Worm (Caenorhabditis elegans) whole organism, L4 larva: ENCODE data around the gene let-2.

Experiments
- F10B5.3 ChIP-seq: sonication (generic microtip); optimal IDR thresholded peaks from 2 replicates; lab custom pipeline; 2016; ENCODE audit warnings: mild to moderate bottlenecking, missing genetic modification characterization, missing compliant biosample characterization
- F49E8.2 ChIP-seq: sonication (generic microtip); optimal IDR thresholded peaks from 2 replicates; lab custom pipeline; 2016; ENCODE audit warnings: missing compliant biosample characterization, mild to moderate bottlenecking, missing genetic modification characterization, borderline replicate concordance
- ZK546.5 ChIP-seq, 2 experiments: sonication (generic microtip); optimal IDR thresholded peaks; 2 replicates each; lab custom pipeline; 2017; ENCODE audit warnings: missing biosample characterization in 2 of 2, missing genetic modification characterization in 2 of 2
- aha-1 ChIP-seq: fragments of 150-350 bp; peaks from one replicate; lab custom pipeline; 2014; ENCODE audit warnings: missing biosample characterization, missing genetic modification characterization
- ceh-28 ChIP-seq: fragments of 150-350 bp; optimal IDR thresholded peaks from 2 replicates; lab custom pipeline; 2014; ENCODE audit warnings: missing biosample characterization, missing genetic modification reagents, missing genetic modification characterization
- ceh-32 ChIP-seq: sonication (generic microtip); optimal IDR thresholded peaks from 2 replicates; lab custom pipeline; 2016; ENCODE audit warnings: mild to moderate bottlenecking, missing genetic modification characterization, missing compliant biosample characterization; ENCODE audit not compliant: poor library complexity
- ceh-82 ChIP-seq: sonication (generic microtip); optimal IDR thresholded peaks from 2 replicates; lab custom pipeline; 2017; ENCODE audit warnings: missing biosample characterization, missing genetic modification characterization
- ctbp-1 ChIP-seq: fragments of 200-800 bp; sonication (Bioruptor generic); IDR thresholded peaks from 2 replicates; pipeline ENCODE4 v1.3.6; 2022; ENCODE audit warnings: missing genetic modification reagents, missing genetic modification characterization, missing compliant biosample characterization
- daf-12 ChIP-seq: fragments of 150-350 bp; optimal IDR thresholded peaks from 2 replicates; lab custom pipeline; 2014; ENCODE audit warnings: missing biosample characterization, missing genetic modification reagents, missing genetic modification characterization
- daf-16 ChIP-seq, 3 experiments: sonication (generic microtip); optimal IDR thresholded peaks; 2 replicates each; lab custom pipeline; 2016 to 2017; ENCODE audit warnings: missing genetic modification characterization in 3 of 3, missing genetic modification reagents in 3 of 3, mild to moderate bottlenecking in 2 of 3, missing compliant biosample characterization in 2 of 3, missing biosample characterization in 1 of 3, moderate library complexity in 1 of 3
- daf-8 ChIP-seq: fragments of 200-800 bp; sonication (Bioruptor generic); IDR thresholded peaks from 2 replicates; pipeline ENCODE4 v1.3.6; 2022; ENCODE audit warnings: missing genetic modification characterization, missing compliant biosample characterization
- dmd-6 ChIP-seq: fragments of 200-800 bp; sonication (Bioruptor generic); IDR thresholded peaks from 2 replicates; pipeline ENCODE4 v1.3.6; 2022; ENCODE audit warnings: missing genetic modification reagents, missing genetic modification characterization, missing compliant biosample characterization
- dve-1 ChIP-seq: sonication (generic microtip); optimal IDR thresholded peaks from 2 replicates; lab custom pipeline; 2017; ENCODE audit warnings: antibody characterized with exemption, mild to moderate bottlenecking, missing genetic modification characterization, missing compliant biosample characterization; ENCODE audit not compliant: insufficient read depth
- hlh-11 ChIP-seq: fragments of 200-800 bp; sonication (Bioruptor generic); optimal IDR thresholded peaks from 2 replicates; lab custom pipeline; 2018; ENCODE audit warnings: mild to moderate bottlenecking, missing genetic modification characterization, missing compliant biosample characterization
- hlh-30 ChIP-seq: sonication (generic microtip); optimal IDR thresholded peaks from 2 replicates; lab custom pipeline; 2017; ENCODE audit warnings: antibody characterized with exemption, mild to moderate bottlenecking, missing genetic modification characterization, missing compliant biosample characterization; ENCODE audit not compliant: insufficient read depth
- hmg-1.1 ChIP-seq: fragments of 200-800 bp; sonication (Bioruptor generic); IDR thresholded peaks from 2 replicates; pipeline ENCODE4 v1.3.6; 2022; ENCODE audit warnings: missing genetic modification reagents, missing genetic modification characterization, missing compliant biosample characterization
- lin-15B ChIP-seq: fragments of 150-350 bp; sonication (generic microtip); optimal IDR thresholded peaks from 3 replicates; lab custom pipeline; 2014; ENCODE audit warnings: missing biosample characterization, missing genetic modification characterization
- lin-38 ChIP-seq: fragments of 200-800 bp; sonication (Bioruptor generic); IDR thresholded peaks from 2 replicates; pipeline ENCODE4 v1.3.6; 2022; ENCODE audit warnings: missing genetic modification reagents, missing genetic modification characterization, missing compliant biosample characterization
- lir-3 ChIP-seq: sonication (generic microtip); optimal IDR thresholded peaks from 2 replicates; lab custom pipeline; 2016; ENCODE audit warnings: mild to moderate bottlenecking, missing genetic modification characterization, missing compliant biosample characterization
- lsy-2 ChIP-seq, 2 experiments: fragments of 150-350 bp in 1 of 2; sonication (generic microtip) in 1 of 2; optimal IDR thresholded peaks; 2 replicates each; lab custom pipeline; 2014 to 2017; ENCODE audit warnings: missing biosample characterization in 2 of 2, missing genetic modification characterization in 2 of 2
- mdl-1 ChIP-seq, 2 experiments: fragments of 150-350 bp in 1 of 2; sonication (generic microtip) in 1 of 2; optimal IDR thresholded peaks; 2 replicates each; lab custom pipeline; 2014 to 2017; ENCODE audit warnings: missing biosample characterization in 2 of 2, missing genetic modification characterization in 2 of 2
- mdt-29 ChIP-seq: fragments of 200-800 bp; sonication (Bioruptor generic); IDR thresholded peaks from 2 replicates; pipeline ENCODE4 v1.3.6; 2022; ENCODE audit warnings: missing genetic modification reagents, missing genetic modification characterization, missing compliant biosample characterization
- mep-1 ChIP-seq: fragments of 150-350 bp; sonication (generic microtip); optimal IDR thresholded peaks from 3 replicates; lab custom pipeline; 2014; ENCODE audit warnings: missing biosample characterization, missing genetic modification characterization
- mes-2 ChIP-seq: sonication (generic microtip); optimal IDR thresholded peaks from 2 replicates; lab custom pipeline; 2016; ENCODE audit warnings: missing genotype, mild to moderate bottlenecking, missing genetic modification characterization, missing compliant biosample characterization; ENCODE audit not compliant: poor library complexity, severe bottlenecking
- nhr-111 ChIP-seq: fragments of 200-800 bp; sonication (Bioruptor generic); optimal IDR thresholded peaks from 2 replicates; lab custom pipeline; 2018; ENCODE audit warnings: mild to moderate bottlenecking, missing genetic modification characterization, missing compliant biosample characterization
- nhr-237 ChIP-seq: sonication (generic microtip); optimal IDR thresholded peaks from 2 replicates; lab custom pipeline; 2017; ENCODE audit warnings: missing biosample characterization, missing genetic modification characterization
- nhr-25 ChIP-seq: sonication (generic microtip); optimal IDR thresholded peaks from 2 replicates; lab custom pipeline; 2017; ENCODE audit warnings: missing genetic modification characterization, mild to moderate bottlenecking, missing compliant biosample characterization, antibody characterized with exemption, moderate library complexity, borderline replicate concordance; ENCODE audit not compliant: insufficient read depth
- nhr-48 ChIP-seq: sonication (generic microtip); optimal IDR thresholded peaks from 2 replicates; lab custom pipeline; 2016; ENCODE audit warnings: mild to moderate bottlenecking, missing genetic modification characterization, missing compliant biosample characterization
- nhr-77 ChIP-seq: fragments of 150-350 bp; optimal IDR thresholded peaks from 2 replicates; lab custom pipeline; 2014; ENCODE audit warnings: missing biosample characterization, missing genetic modification characterization
- php-3 ChIP-seq: fragments of 200-800 bp; sonication (Bioruptor generic); IDR thresholded peaks from 2 replicates; pipeline ENCODE4 v1.3.6; 2022; ENCODE audit warnings: missing genetic modification reagents, missing genetic modification characterization, missing compliant biosample characterization
- pqm-1 ChIP-seq: sonication (generic microtip); optimal IDR thresholded peaks from 2 replicates; lab custom pipeline; 2017; ENCODE audit warnings: missing biosample characterization, missing genetic modification characterization
- rbr-2 ChIP-seq: sonication (generic microtip); optimal IDR thresholded peaks from 2 replicates; lab custom pipeline; 2016; ENCODE audit warnings: missing genotype, missing genetic modification characterization, missing compliant biosample characterization
- set-16 ChIP-seq: fragments of 200-800 bp; sonication (Bioruptor generic); IDR thresholded peaks from 2 replicates; pipeline ENCODE4 v1.3.6; 2022; ENCODE audit warnings: missing genetic modification reagents, missing genetic modification characterization, missing compliant biosample characterization
- snpc-1.2 ChIP-seq: fragments of 200-800 bp; sonication (Bioruptor generic); IDR thresholded peaks from 2 replicates; pipeline ENCODE4 v1.3.6; 2022; ENCODE audit warnings: missing genetic modification reagents, missing genetic modification characterization, missing compliant biosample characterization
- snpc-4 ChIP-seq: fragments of 150-350 bp; optimal IDR thresholded peaks from 2 replicates; lab custom pipeline; 2014; ENCODE audit warnings: missing biosample characterization, missing genetic modification characterization
- spr-3 ChIP-seq: fragments of 200-800 bp; sonication (Bioruptor generic); optimal IDR thresholded peaks from 2 replicates; lab custom pipeline; 2018; ENCODE audit warnings: mild to moderate bottlenecking, missing genetic modification characterization, missing compliant biosample characterization
- tra-1 ChIP-seq: fragments of 200-800 bp; sonication (Bioruptor generic); IDR thresholded peaks from 2 replicates; pipeline ENCODE4 v1.3.6; 2022; ENCODE audit warnings: missing genetic modification reagents, missing genetic modification characterization, missing compliant biosample characterization
- unc-62 ChIP-seq, 3 experiments: fragments of 150-350 bp in 1 of 3; sonication (generic microtip); optimal IDR thresholded peaks in 2 of 3; peaks in 1 of 3; 1 replicate in 1 of 3; 2 replicates in 2 of 3; lab custom pipeline; 2014 to 2017; ENCODE audit warnings: missing biosample characterization in 3 of 3, missing genetic modification characterization in 3 of 3, missing genetic modification reagents in 3 of 3, missing genotype in 1 of 3
- vab-7 ChIP-seq: fragments of 200-800 bp; sonication (Bioruptor generic); IDR thresholded peaks from 2 replicates; pipeline ENCODE4 v1.3.6; 2022; ENCODE audit warnings: missing genetic modification reagents, missing genetic modification characterization, missing compliant biosample characterization
- zip-11 ChIP-seq: fragments of 200-800 bp; sonication (Bioruptor generic); IDR thresholded peaks from 2 replicates; pipeline ENCODE4 v1.3.6; 2022; ENCODE audit warnings: missing genetic modification characterization, missing compliant biosample characterization
- ztf-11 ChIP-seq: fragments of 150-350 bp; optimal IDR thresholded peaks from 2 replicates; lab custom pipeline; 2014; ENCODE audit warnings: missing biosample characterization, missing genetic modification characterization

let-2 gene

ce11 chrX:16342256-16342655, 46.9 kb downstream of the let-2 start:
- TF ChIP-seq vab-7: no peak
- no peak for TF ChIP-seq lin-15B
- no peak for TF ChIP-seq daf-12
- TF ChIP-seq mep-1 (tag; lab: Kevin White, UChicago): peak; percentile 24
- TF ChIP-seq tra-1: no peak
- no peak for TF ChIP-seq ZK546.5 (tag; optimal IDR thresholded peaks at IDR 0.05; lab: Kevin White, UChicago)
- TF ChIP-seq nhr-48 (tag; lab: Kevin White, UChicago): no peak
- no peak for TF ChIP-seq php-3 (GFP tag; lab: Robert Waterston, UW)
- no peak for TF ChIP-seq snpc-4
- no peak for TF ChIP-seq nhr-25 (tag; lab: Kevin White, UChicago)
- peak; percentile 56 for TF ChIP-seq hmg-1.1 (GFP tag; lab: Robert Waterston, UW)
- TF ChIP-seq daf-8 (GFP tag; lab: Robert Waterston, UW): no peak
- TF ChIP-seq zip-11: no peak
- no peak for TF ChIP-seq mdt-29 (GFP tag; lab: Robert Waterston, UW)
- TF ChIP-seq unc-62 (GFP tag; optimal IDR thresholded peaks at IDR 0.05 in 1 of 2; lab: Kevin White, UChicago): no peak
- no peak for TF ChIP-seq unc-62 (tag; optimal IDR thresholded peaks at IDR 0.05; lab: Kevin White, UChicago)
- no peak for TF ChIP-seq ceh-82 (tag; lab: Kevin White, UChicago)
- TF ChIP-seq hlh-30 (tag; lab: Kevin White, UChicago): peak; percentile 31
- no peak for TF ChIP-seq daf-16 (GFP tag; optimal IDR thresholded peaks at IDR 0.05; lab: Kevin White, UChicago)
- peak; percentile 15 for TF ChIP-seq daf-16 (tag; optimal IDR thresholded peaks at IDR 0.05; lab: Kevin White, UChicago)
- no peak for TF ChIP-seq nhr-111 (GFP tag; lab: Kevin White, UChicago)

- TF ChIP-seq mes-2 (no peak), set-16 (GFP tag; lab: Robert Waterston, UW) (peak; percentile 28; the same call in 1 of the 2 replicates), aha-1 (tag; lab: Kevin White, UChicago) (peak; percentile 59), lir-3 (tag; lab: Kevin White, UChicago) (no peak), lin-38 (0 out of 2 replicates have a peak, but pooled peaks have one; percentile 18), snpc-4 (peak; percentile 29)
- TF ChIP-seq, all 104 proteins: peak for 4
These were observed 47.3 kb downstream of the let-2 start for ce11 chrX:16341838-16342237.

- TF ChIP-seq lsy-2 (tag; optimal IDR thresholded peaks at IDR 0.05; lab: Kevin White, UChicago) (peak in 1 of 2 experiments; percentile 30), hlh-30 (tag; lab: Kevin White, UChicago) (peak; percentile 42), mep-1 (tag; lab: Kevin White, UChicago) (peak; percentile 27), lin-15B (no peak), rbr-2 (tag; lab: Kevin White, UChicago) (peak; percentile 5), mdl-1 (tag; optimal IDR thresholded peaks at IDR 0.05; lab: Kevin White, UChicago) (no peak), nhr-237 (no peak), F10B5.3 (tag; lab: Kevin White, UChicago) (no peak)
These were observed 49.9 kb downstream of the let-2 start for ce11 chrX:16339207-16339606.

- peak; percentile 55 for TF ChIP-seq hlh-30 (tag; lab: Kevin White, UChicago)
- peak; percentile 31 for TF ChIP-seq mep-1 (tag; lab: Kevin White, UChicago)
- TF ChIP-seq snpc-1.2 (GFP tag; lab: Robert Waterston, UW): no peak
- no peak for TF ChIP-seq ceh-28 (tag; lab: Kevin White, UChicago)
- TF ChIP-seq ztf-11 (tag; lab: Kevin White, UChicago): no peak
- TF ChIP-seq F49E8.2 (tag; lab: Kevin White, UChicago): no peak
- peak in 1 of 2 experiments; percentile 29 for TF ChIP-seq mdl-1 (tag; optimal IDR thresholded peaks at IDR 0.05; lab: Kevin White, UChicago)
- TF ChIP-seq spr-3 (GFP tag; lab: Kevin White, UChicago): no peak
- TF ChIP-seq unc-62 (GFP tag; optimal IDR thresholded peaks at IDR 0.05 in 1 of 2; lab: Kevin White, UChicago): peak in 1 of 2 experiments; percentile 16
- no peak for TF ChIP-seq unc-62 (tag; optimal IDR thresholded peaks at IDR 0.05; lab: Kevin White, UChicago)
- peak; percentile 43 for TF ChIP-seq aha-1 (tag; lab: Kevin White, UChicago)
- no peak for TF ChIP-seq ctbp-1 (GFP tag; lab: Robert Waterston, UW)
- peak; percentile 44 for TF ChIP-seq dve-1 (tag; lab: Kevin White, UChicago)
- TF ChIP-seq pqm-1 (tag; lab: Kevin White, UChicago): peak; percentile 60
- TF ChIP-seq dmd-6 (GFP tag; lab: Robert Waterston, UW): peak; percentile 68
- TF ChIP-seq ceh-32 (tag; lab: Kevin White, UChicago): no peak
- TF ChIP-seq F10B5.3 (tag; lab: Kevin White, UChicago): no peak
- peak; percentile 44 for TF ChIP-seq hlh-11 (tag; lab: Kevin White, UChicago)
- TF ChIP-seq nhr-77 (tag; lab: Kevin White, UChicago): peak; percentile 16
These were observed 51.7 kb downstream of the let-2 start for ce11 chrX:16337399-16337798.
